Worm (Caenorhabditis elegans) whole organism, early embryonic: ENCODE measurements around the gene Y73C8B.3.

ENCODE experiments used
- B0310.2 ChIP-seq: sonication (generic microtip); optimal IDR thresholded peaks from 2 replicates; lab custom pipeline; 2016; ENCODE audit warnings: mild to moderate bottlenecking, missing genetic modification characterization, missing compliant biosample characterization
- F13C5.2 ChIP-seq: sonication (generic microtip); optimal IDR thresholded peaks from 2 replicates; lab custom pipeline; 2017; ENCODE audit warnings: mild to moderate bottlenecking, missing genetic modification characterization, inconsistent platforms, missing compliant biosample characterization
- aly-1 ChIP-seq: sonication (generic microtip); optimal IDR thresholded peaks from 2 replicates; lab custom pipeline; 2016; ENCODE audit warnings: missing genetic modification characterization, missing compliant biosample characterization
- ama-1 ChIP-seq: fragments of 150-350 bp; optimal IDR thresholded peaks from 2 replicates; lab custom pipeline; 2014
- ceh-13 ChIP-seq: fragments of 200-800 bp; sonication (Bioruptor generic); optimal IDR thresholded peaks from 2 replicates; lab custom pipeline; 2018; ENCODE audit warnings: mild to moderate bottlenecking, missing genetic modification characterization, missing compliant biosample characterization
- ceh-36 ChIP-seq: sonication (generic microtip); optimal IDR thresholded peaks from 2 replicates; lab custom pipeline; 2016; ENCODE audit warnings: missing genetic modification characterization, inconsistent platforms, missing compliant biosample characterization
- ets-7 ChIP-seq: sonication (generic microtip); optimal IDR thresholded peaks from 2 replicates; lab custom pipeline; 2016; ENCODE audit warnings: missing genotype, missing genetic modification characterization, missing compliant biosample characterization
- flt-1 ChIP-seq: fragments of 200-800 bp; sonication (Bioruptor generic); IDR thresholded peaks from 2 replicates; pipeline ENCODE4 v1.3.6; 2022; ENCODE audit warnings: missing genetic modification characterization, missing compliant biosample characterization
- hmbx-1 ChIP-seq: sonication (generic microtip); optimal IDR thresholded peaks from 2 replicates; lab custom pipeline; 2016; ENCODE audit warnings: mild to moderate bottlenecking, missing genetic modification characterization, missing compliant biosample characterization
- scrt-1 ChIP-seq: fragments of 200-800 bp; sonication (Bioruptor generic); IDR thresholded peaks from 2 replicates; pipeline ENCODE4 v1.3.6; 2022; ENCODE audit warnings: missing genetic modification characterization, missing compliant biosample characterization
- sea-1 ChIP-seq: fragments of 200-800 bp; sonication (Bioruptor generic); conservative IDR thresholded peaks from 2 replicates; pipeline ENCODE4 v1.3.6; 2022; ENCODE audit warnings: missing genetic modification characterization, missing compliant biosample characterization
- tbx-11 ChIP-seq: fragments of 200-800 bp; sonication (Bioruptor generic); IDR thresholded peaks from 2 replicates; pipeline ENCODE4 v1.3.6; 2022; ENCODE audit warnings: missing genetic modification characterization, missing compliant biosample characterization
- tbx-37 ChIP-seq: fragments of 200-800 bp; sonication (Bioruptor generic); conservative IDR thresholded peaks from 2 replicates; pipeline ENCODE4 v1.3.6; 2022; ENCODE audit warnings: missing genetic modification reagents, missing genetic modification characterization, missing compliant biosample characterization

- TF ChIP-seq aly-1: no peak
- no peak for TF ChIP-seq F13C5.2 (tag; lab: Kevin White, UChicago)
- no peak for TF ChIP-seq ama-1 (lab: Kevin White, UChicago)
- TF ChIP-seq B0310.2 (tag; lab: Kevin White, UChicago): no peak
- TF ChIP-seq ceh-36: no peak
- no peak for TF ChIP-seq flt-1
- no peak for TF ChIP-seq ets-7 (tag; lab: Kevin White, UChicago)
- TF ChIP-seq tbx-11 (GFP tag; lab: Robert Waterston, UW): no peak
- no peak for TF ChIP-seq hmbx-1
- no peak for TF ChIP-seq tbx-37
- no peak for TF ChIP-seq sea-1 (GFP tag; lab: Robert Waterston, UW)
- TF ChIP-seq scrt-1: no peak
- no peak for TF ChIP-seq ceh-13 (GFP tag; lab: Kevin White, UChicago)
These were observed 46.1 kb downstream of the Y73C8B.3 start, which contains the start of gene srab-11 for ce11 chrV:3146932-3147331.
